3 fruit fly cellular contexts compared by ENCODE assay signal in genomic region chrX:2464189-2464588, dm6.
TF ChIP-seq lines count a peak whose summit lies in the region.

No protein-coding gene starts in this region.

- no peak for TF ChIP-seq CTCF in whole organism, embryonic (GFP tag; optimal IDR thresholded peaks at IDR 0.05; lab: Kevin White, UChicago)

TF ChIP-seq in whole organism, embryonic, 481 proteins besides CTCF, POLR2A, EP300 and RAD21 (continues in another document):
- peak; percentile 3 for TF ChIP-seq Blimp-1 (GFP tag; optimal IDR thresholded peaks at IDR 0.05; lab: Kevin White, UChicago)
- no peak for TF ChIP-seq CG12942 (GFP tag; optimal IDR thresholded peaks at IDR 0.05; lab: Kevin White, UChicago)
- TF ChIP-seq Dll (GFP tag; IDR thresholded peaks at IDR 0.05; lab: Robert Waterston, UW; ENCODE audit: partially characterized antibody) = no peak
- no peak for TF ChIP-seq Rfx (GFP tag; IDR thresholded peaks at IDR 0.05; lab: Robert Waterston, UW)
- TF ChIP-seq lola (GFP tag; optimal IDR thresholded peaks at IDR 0.05; lab: Kevin White, UChicago) = peak in 1 of 3 experiments; percentile 14
- no peak for TF ChIP-seq chinmo (GFP tag; IDR thresholded peaks at IDR 0.05; lab: Robert Waterston, UW; ENCODE audit: partially characterized antibody)
- no peak for TF ChIP-seq CG2199 (GFP tag; IDR thresholded peaks at IDR 0.05; lab: Robert Waterston, UW)
- no peak for TF ChIP-seq Hmr (GFP tag; optimal IDR thresholded peaks at IDR 0.05; lab: Kevin White, UChicago)
- TF ChIP-seq Nf-YB (GFP tag; optimal IDR thresholded peaks at IDR 0.05; lab: Kevin White, UChicago) = no peak
- no peak for TF ChIP-seq CG7271 (tag; optimal IDR thresholded peaks at IDR 0.05; lab: Kevin White, UChicago)
- TF ChIP-seq ci (GFP tag; IDR thresholded peaks at IDR 0.05; lab: Robert Waterston, UW) = peak; percentile 19; the same call in 1 of the 3 replicates
- TF ChIP-seq yki (optimal IDR thresholded peaks at IDR 0.05; lab: Kevin White, UChicago) = no peak
- TF ChIP-seq CG18619 (GFP tag; optimal IDR thresholded peaks at IDR 0.05; lab: Kevin White, UChicago) = no peak
- TF ChIP-seq Hmx (GFP tag; optimal IDR thresholded peaks at IDR 0.05; lab: Kevin White, UChicago) = no peak
- no peak for TF ChIP-seq fu2 (GFP tag; optimal IDR thresholded peaks at IDR 0.05; lab: Kevin White, UChicago)
- 0 out of 2 replicates have a peak, but pooled peaks have one; percentile 14 for TF ChIP-seq CG31441 (GFP tag; IDR thresholded peaks at IDR 0.05; lab: Robert Waterston, UW)
- no peak for TF ChIP-seq CG9727 (GFP tag; optimal IDR thresholded peaks at IDR 0.05; lab: Kevin White, UChicago)
- no peak for TF ChIP-seq CG8290 (GFP tag; optimal IDR thresholded peaks at IDR 0.05; lab: Kevin White, UChicago)
- TF ChIP-seq CG8290 (tag; optimal IDR thresholded peaks at IDR 0.05; lab: Kevin White, UChicago) = no peak
- TF ChIP-seq fd64A (GFP tag; optimal IDR thresholded peaks at IDR 0.05; lab: Kevin White, UChicago) = no peak
- TF ChIP-seq mirr (GFP tag; optimal IDR thresholded peaks at IDR 0.05; lab: Kevin White, UChicago) = no peak
- TF ChIP-seq pzg (GFP tag; optimal IDR thresholded peaks at IDR 0.05; lab: Kevin White, UChicago) = no peak
- no peak for TF ChIP-seq HLH4C (GFP tag; IDR thresholded peaks at IDR 0.05; lab: Robert Waterston, UW; ENCODE audit: partially characterized antibody)
- peak; percentile 31 for TF ChIP-seq gem (tag; optimal IDR thresholded peaks at IDR 0.05; lab: Kevin White, UChicago)
- peak; percentile 42 for TF ChIP-seq D19B (GFP tag; optimal IDR thresholded peaks at IDR 0.05; lab: Kevin White, UChicago)
- no peak for TF ChIP-seq pum (GFP tag; optimal IDR thresholded peaks at IDR 0.05; lab: Kevin White, UChicago)
- no peak for TF ChIP-seq CG12219 (GFP tag; optimal IDR thresholded peaks at IDR 0.05; lab: Kevin White, UChicago)
- TF ChIP-seq CG2889 (GFP tag; IDR thresholded peaks at IDR 0.05; lab: Robert Waterston, UW) = no peak
- TF ChIP-seq CG7372 (GFP tag; IDR thresholded peaks at IDR 0.05; lab: Robert Waterston, UW) = no peak
- TF ChIP-seq Bgb (GFP tag; IDR thresholded peaks at IDR 0.05; lab: Robert Waterston, UW; ENCODE audit: partially characterized antibody) = no peak
- no peak for TF ChIP-seq Sry-δ (GFP tag; optimal IDR thresholded peaks at IDR 0.05; lab: Kevin White, UChicago)

TF ChIP-seq in whole organism, prepupa, 60 proteins besides CTCF, POLR2A, EP300 and RAD21:
- TF ChIP-seq CG34406 (GFP tag; optimal IDR thresholded peaks at IDR 0.05; lab: Kevin White, UChicago) (no peak), Lpt (GFP tag; optimal IDR thresholded peaks at IDR 0.05; lab: Kevin White, UChicago) (peak; percentile 28), CG8119 (GFP tag; IDR thresholded peaks at IDR 0.05; lab: Robert Waterston, UW) (no peak), lz (GFP tag; optimal IDR thresholded peaks at IDR 0.05; lab: Kevin White, UChicago) (no peak), CG32006 (GFP tag; optimal IDR thresholded peaks at IDR 0.05; lab: Kevin White, UChicago) (peak; percentile 69), CG6276 (GFP tag; optimal IDR thresholded peaks at IDR 0.05; lab: Kevin White, UChicago) (peak; percentile 5), CG9139 (GFP tag; optimal IDR thresholded peaks at IDR 0.05; lab: Kevin White, UChicago) (no peak), pdm3 (GFP tag; optimal IDR thresholded peaks at IDR 0.05; lab: Kevin White, UChicago) (no peak), CG11762 (GFP tag; optimal IDR thresholded peaks at IDR 0.05; lab: Kevin White, UChicago; ENCODE audit: insufficient read depth) (no peak), CG6854 (GFP tag; optimal IDR thresholded peaks at IDR 0.05; lab: Kevin White, UChicago) (no peak), CG10631 (GFP tag; optimal IDR thresholded peaks at IDR 0.05; lab: Kevin White, UChicago) (no peak), CG4318 (GFP tag; optimal IDR thresholded peaks at IDR 0.05; lab: Kevin White, UChicago) (no peak), Hr39 (GFP tag; optimal IDR thresholded peaks at IDR 0.05; lab: Kevin White, UChicago) (no peak), CG6792 (GFP tag; optimal IDR thresholded peaks at IDR 0.05; lab: Kevin White, UChicago) (no peak), fd85E (GFP tag; optimal IDR thresholded peaks at IDR 0.05; lab: Kevin White, UChicago) (no peak), CG15336 (GFP tag; IDR thresholded peaks at IDR 0.05; lab: Robert Waterston, UW) (0 out of 2 replicates have a peak, but pooled peaks have one; percentile 13), dac (GFP tag; optimal IDR thresholded peaks at IDR 0.05; lab: Kevin White, UChicago) (no peak), Eip78C (GFP tag; lab: Kevin White, UChicago) (peak; percentile 59), Eip93F (GFP tag; optimal IDR thresholded peaks at IDR 0.05; lab: Kevin White, UChicago) (no peak), achi (GFP tag; optimal IDR thresholded peaks at IDR 0.05; lab: Kevin White, UChicago) (no peak)

TF ChIP-seq in whole organism, pupa, 21 proteins besides CTCF, POLR2A, EP300 and RAD21:
- TF ChIP-seq CG8301 (tag; optimal IDR thresholded peaks at IDR 0.05; lab: Kevin White, UChicago) (peak; percentile 22), CG14655 (GFP tag; optimal IDR thresholded peaks at IDR 0.05; lab: Kevin White, UChicago) (peak; percentile 33), CG9948 (tag; optimal IDR thresholded peaks at IDR 0.05; lab: Kevin White, UChicago) (peak; percentile 2), Snoo (tag; optimal IDR thresholded peaks at IDR 0.05; lab: Kevin White, UChicago) (no peak)

Comparison
In these comparisons a context has a peak if more than half of its experiments do, and no peak if none do; other contexts are left out.
1. Of the 7 proteins assayed by ChIP-seq in both whole organism, embryonic and whole organism, prepupa: peak only in whole organism, embryonic: Blimp-1 and Sox102F; only in whole organism, prepupa: Lpt; in both: none; in neither: 4.